Worm (Caenorhabditis elegans): ENCODE results near the gene cca-1.

- TF ChIP-seq him-1 (tag; optimal IDR thresholded peaks at IDR 0.05) (no peak), dao-5 (tag; optimal IDR thresholded peaks at IDR 0.05) (no peak)
Measured at ce11 chrX:7888915-7889314, 13.2 kb upstream of the cca-1 start, which contains the start of gene C39D10.2.
